Fruit fly (Drosophila melanogaster): ENCODE data around the gene Wnt10.
A peak's percentile ranks its signal among the peaks of the same experiment; 100 is the strongest.

The Wnt10 gene

dm6 chr2L:7387813-7388558 lies 24.8 kb downstream of the Wnt10 start, which contains the start of the genes CG5149 and gudu (continued):
- TF ChIP-seq HLHmδ (GFP tag; optimal IDR thresholded peaks at IDR 0.05) (no peak), CG3163 (GFP tag; optimal IDR thresholded peaks at IDR 0.05) (peak; percentile 36), rib (GFP tag; IDR thresholded peaks at IDR 0.05) (no peak), ftz-f1 (GFP tag; optimal IDR thresholded peaks at IDR 0.05) (no peak), al (GFP tag; IDR thresholded peaks at IDR 0.05) (no peak), peb (GFP tag; IDR thresholded peaks at IDR 0.05) (no peak), Hmx (GFP tag; optimal IDR thresholded peaks at IDR 0.05) (no peak), eyg (GFP tag; optimal IDR thresholded peaks at IDR 0.05) (peak; percentile 5), kay (GFP tag; optimal IDR thresholded peaks at IDR 0.05) (no peak), CG12769 (tag; optimal IDR thresholded peaks at IDR 0.05) (no peak), Scr (GFP tag; IDR thresholded peaks at IDR 0.05; ENCODE audit: partially characterized antibody) (peak; percentile 90), CG32767 (GFP tag; IDR thresholded peaks at IDR 0.05) (no peak), Dad (GFP tag; optimal IDR thresholded peaks at IDR 0.05) (no peak), Hey (tag; optimal IDR thresholded peaks at IDR 0.05) (no peak), grn (GFP tag; optimal IDR thresholded peaks at IDR 0.05) (no peak), CG14667 (GFP tag; IDR thresholded peaks at IDR 0.05) (no peak), Chrac-16 (GFP tag; optimal IDR thresholded peaks at IDR 0.05) (no peak), HLH4C (GFP tag; IDR thresholded peaks at IDR 0.05; ENCODE audit: partially characterized antibody) (peak; percentile 86), Kr (GFP tag; optimal IDR thresholded peaks at IDR 0.05) (no peak), CG3838 (GFP tag; optimal IDR thresholded peaks at IDR 0.05) (no peak), nau (GFP tag; optimal IDR thresholded peaks at IDR 0.05) (no peak), Adf1 (GFP tag; IDR thresholded peaks at IDR 0.05) (no peak), chinmo (GFP tag; IDR thresholded peaks at IDR 0.05; ENCODE audit: partially characterized antibody) (peak; percentile 94), CG18011 (GFP tag; optimal IDR thresholded peaks at IDR 0.05) (no peak), Rx (GFP tag; IDR thresholded peaks at IDR 0.05) (no peak), ems (GFP tag; optimal IDR thresholded peaks at IDR 0.05) (peak; percentile 0), hbn (GFP tag; IDR thresholded peaks at IDR 0.05; ENCODE audit: partially characterized antibody) (peak; percentile 87), sens (GFP tag) (peak; percentile 93), CG5953 (GFP tag; IDR thresholded peaks at IDR 0.05) (no peak), esg (GFP tag; conservative IDR thresholded peaks at IDR 0.05) (no peak), CG4820 (GFP tag; optimal IDR thresholded peaks at IDR 0.05) (no peak), ab (GFP tag; optimal IDR thresholded peaks at IDR 0.05) (no peak), CG15011 (GFP tag; optimal IDR thresholded peaks at IDR 0.05) (no peak), run (tag; optimal IDR thresholded peaks at IDR 0.05) (no peak), Lim3 (GFP tag; IDR thresholded peaks at IDR 0.05) (no peak), Drgx (GFP tag; IDR thresholded peaks at IDR 0.05) (no peak), CG2116 (GFP tag; optimal IDR thresholded peaks at IDR 0.05) (peak; percentile 47), grau (tag; optimal IDR thresholded peaks at IDR 0.05) (no peak), H2.0 (GFP tag; IDR thresholded peaks at IDR 0.05) (no peak), Myb (GFP tag; optimal IDR thresholded peaks at IDR 0.05) (peak; percentile 46), ken (GFP tag; IDR thresholded peaks at IDR 0.05) (no peak), HHEX (GFP tag; optimal IDR thresholded peaks at IDR 0.05) (no peak), zfh2 (GFP tag; optimal IDR thresholded peaks at IDR 0.05) (no peak), usp (GFP tag; optimal IDR thresholded peaks at IDR 0.05) (no peak), corto (GFP tag; optimal IDR thresholded peaks at IDR 0.05) (no peak), tap (tag; optimal IDR thresholded peaks at IDR 0.05) (no peak), Hr3 (GFP tag; optimal IDR thresholded peaks at IDR 0.05) (no peak), CG2889 (GFP tag; IDR thresholded peaks at IDR 0.05) (no peak), gcm (GFP tag; optimal IDR thresholded peaks at IDR 0.05) (no peak), HLH3B (GFP tag; IDR thresholded peaks at IDR 0.05) (no peak), Hr78 (GFP tag; optimal IDR thresholded peaks at IDR 0.05) (peak in 1 of 2 experiments; percentile 90)
